Fruit fly (Drosophila melanogaster) whole organism, adult: Measurements from ENCODE around the gene CG6769.

Experiments used
- CG11617 ChIP-seq: fragments of 200-800 bp; sonication (Bioruptor generic); optimal IDR thresholded peaks from 2 replicates; lab custom pipeline; 2017; ENCODE audit warnings: mild to moderate bottlenecking, missing biosample characterization, missing genetic modification reagents, missing genetic modification characterization
- CG12768 ChIP-seq: fragments of 200-800 bp; sonication (Bioruptor generic); optimal IDR thresholded peaks from 2 replicates; lab custom pipeline; 2017; ENCODE audit warnings: missing biosample characterization, missing genetic modification characterization, mild to moderate bottlenecking, moderate library complexity, missing genetic modification reagents
- CG14711 ChIP-seq: fragments of 200-800 bp; sonication (Bioruptor generic); optimal IDR thresholded peaks from 2 replicates; lab custom pipeline; 2018; ENCODE audit warnings: missing biosample characterization, mild to moderate bottlenecking, missing genetic modification characterization, moderate library complexity
- CG1620 ChIP-seq: fragments of 200-800 bp; sonication (Bioruptor generic); optimal IDR thresholded peaks from 2 replicates; lab custom pipeline; 2016; ENCODE audit warnings: missing biosample characterization, missing genetic modification characterization
- CG33017 ChIP-seq: fragments of 200-800 bp; sonication (Bioruptor generic); optimal IDR thresholded peaks from 2 replicates; lab custom pipeline; 2018; ENCODE audit warnings: missing biosample characterization, mild to moderate bottlenecking, missing genetic modification characterization, moderate library complexity
- CG5204 ChIP-seq: fragments of 200-800 bp; sonication (Bioruptor generic); optimal IDR thresholded peaks from 2 replicates; lab custom pipeline; 2016; ENCODE audit warnings: missing biosample characterization, missing genetic modification characterization
- CG7045 ChIP-seq: fragments of 200-800 bp; sonication (Bioruptor generic); optimal IDR thresholded peaks from 2 replicates; lab custom pipeline; 2017; ENCODE audit warnings: missing biosample characterization, mild to moderate bottlenecking, missing genetic modification characterization
- CG7101 ChIP-seq: fragments of 200-800 bp; sonication (Bioruptor generic); optimal IDR thresholded peaks from 2 replicates; lab custom pipeline; 2018; ENCODE audit warnings: missing biosample characterization, mild to moderate bottlenecking, missing genetic modification characterization, moderate library complexity
- Clk ChIP-seq: fragments of 200-800 bp; sonication (Bioruptor generic); optimal IDR thresholded peaks from 2 replicates; lab custom pipeline; 2017; ENCODE audit warnings: missing biosample characterization, missing genetic modification characterization
- Crg-1 ChIP-seq: fragments of 200-800 bp; sonication (Bioruptor generic); optimal IDR thresholded peaks from 2 replicates; lab custom pipeline; 2016; ENCODE audit warnings: missing biosample characterization, missing genetic modification characterization
- Hr96 ChIP-seq: fragments of 200-800 bp; sonication (Bioruptor generic); optimal IDR thresholded peaks from 2 replicates; lab custom pipeline; 2016; ENCODE audit warnings: missing biosample characterization, missing genetic modification characterization
- Mnt ChIP-seq: fragments of 200-800 bp; sonication (Bioruptor generic); optimal IDR thresholded peaks from 2 replicates; lab custom pipeline; 2016; ENCODE audit warnings: missing biosample characterization, mild to moderate bottlenecking, missing genetic modification characterization
- bab1 ChIP-seq: fragments of 200-800 bp; sonication (Bioruptor generic); optimal IDR thresholded peaks from 3 replicates; lab custom pipeline; 2019; ENCODE audit warnings: missing biosample characterization, mild to moderate bottlenecking, missing genetic modification characterization, moderate library complexity
- cic ChIP-seq: fragments of 200-800 bp; sonication (Bioruptor generic); optimal IDR thresholded peaks from 2 replicates; lab custom pipeline; 2017; ENCODE audit warnings: missing biosample characterization, mild to moderate bottlenecking, missing genetic modification characterization, moderate library complexity
- cnc ChIP-seq, 2 experiments: fragments of >200 bp; optimal IDR thresholded peaks; 2 replicates each; lab custom pipeline; 2017
- kay ChIP-seq: fragments of 200-800 bp; sonication (Bioruptor generic); peaks from one replicate; lab custom pipeline; 2016; ENCODE audit warnings: missing biosample characterization, missing genetic modification characterization, borderline replicate concordance
- ovo ChIP-seq: fragments of 200-800 bp; sonication (Bioruptor generic); optimal IDR thresholded peaks from 2 replicates; lab custom pipeline; 2016; ENCODE audit warnings: missing biosample characterization, missing genetic modification characterization
- pad ChIP-seq: fragments of 200-800 bp; sonication (Bioruptor generic); optimal IDR thresholded peaks from 3 replicates; lab custom pipeline; 2017; ENCODE audit warnings: missing biosample characterization, missing genetic modification characterization, mild to moderate bottlenecking, moderate library complexity, missing genetic modification reagents
- tj ChIP-seq: fragments of 200-800 bp; sonication (Bioruptor generic); optimal IDR thresholded peaks from 3 replicates; lab custom pipeline; 2017; ENCODE audit warnings: missing biosample characterization, mild to moderate bottlenecking, missing genetic modification characterization, moderate library complexity
- toe ChIP-seq: fragments of 200-800 bp; sonication (Bioruptor generic); optimal IDR thresholded peaks from 2 replicates; lab custom pipeline; 2016; ENCODE audit warnings: missing biosample characterization, missing genetic modification characterization

Gene CG6769

DNA sequence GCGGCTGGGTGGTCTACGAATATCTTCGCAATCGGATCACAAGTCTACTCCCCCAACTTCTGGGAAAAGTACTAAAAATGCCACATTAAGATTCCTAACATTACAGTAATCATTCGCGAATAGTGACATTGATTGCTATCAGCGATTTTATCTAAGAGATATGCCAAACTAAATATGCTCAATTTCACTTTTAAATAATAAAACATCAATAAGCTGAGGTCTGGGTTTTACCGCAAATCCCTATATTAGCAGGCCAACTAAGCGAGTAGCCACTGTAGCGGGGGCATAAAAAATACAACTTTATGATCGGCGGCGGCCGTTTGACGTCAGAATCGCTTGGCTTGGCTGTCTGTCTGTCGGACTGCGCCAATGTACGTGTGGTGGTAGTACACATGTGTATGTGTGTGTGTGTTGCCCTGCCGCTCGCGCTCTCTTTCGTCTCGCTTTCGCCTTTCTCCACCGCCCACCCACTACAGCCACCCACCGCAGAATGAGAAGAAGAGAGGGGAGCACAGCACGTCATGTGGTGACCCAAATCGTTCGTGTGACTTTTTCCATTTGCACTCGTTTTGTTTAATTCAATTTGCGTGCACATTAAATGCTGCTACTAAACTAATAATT, 19.6 kb downstream of the CG6769 start:
- TF ChIP-seq CG5204 (GFP tag; lab: Kevin White, UChicago) (peak; percentile 90), toe (GFP tag; lab: Kevin White, UChicago) (peak; percentile 90), kay (GFP tag; lab: Kevin White, UChicago) (peak; percentile 85), pad (GFP tag; lab: Kevin White, UChicago) (peak; percentile 84), CG7045 (peak; percentile 90), tj (GFP tag; lab: Kevin White, UChicago) (peak; percentile 84), CG1620 (GFP tag; lab: Kevin White, UChicago) (peak; percentile 89), Crg-1 (GFP tag; lab: Kevin White, UChicago) (peak; percentile 94), Hr96 (GFP tag; lab: Kevin White, UChicago) (peak; percentile 97), CG11617 (GFP tag; lab: Kevin White, UChicago) (peak; percentile 89), cic (peak; percentile 57), CG33017 (peak; percentile 94), ovo (GFP tag; lab: Kevin White, UChicago) (peak; percentile 44), CG7101 (tag; lab: Kevin White, UChicago) (peak; percentile 98), bab1 (GFP tag; lab: Kevin White, UChicago) (peak; percentile 87), CG14711 (tag; lab: Kevin White, UChicago) (peak; percentile 91), Mnt (GFP tag; lab: Kevin White, UChicago) (peak; percentile 94), cnc (optimal IDR thresholded peaks at IDR 0.05; lab: Kevin White, UChicago) (no peak), CG12768 (GFP tag; lab: Kevin White, UChicago) (peak; percentile 90), Clk (peak; percentile 80)

DNA sequence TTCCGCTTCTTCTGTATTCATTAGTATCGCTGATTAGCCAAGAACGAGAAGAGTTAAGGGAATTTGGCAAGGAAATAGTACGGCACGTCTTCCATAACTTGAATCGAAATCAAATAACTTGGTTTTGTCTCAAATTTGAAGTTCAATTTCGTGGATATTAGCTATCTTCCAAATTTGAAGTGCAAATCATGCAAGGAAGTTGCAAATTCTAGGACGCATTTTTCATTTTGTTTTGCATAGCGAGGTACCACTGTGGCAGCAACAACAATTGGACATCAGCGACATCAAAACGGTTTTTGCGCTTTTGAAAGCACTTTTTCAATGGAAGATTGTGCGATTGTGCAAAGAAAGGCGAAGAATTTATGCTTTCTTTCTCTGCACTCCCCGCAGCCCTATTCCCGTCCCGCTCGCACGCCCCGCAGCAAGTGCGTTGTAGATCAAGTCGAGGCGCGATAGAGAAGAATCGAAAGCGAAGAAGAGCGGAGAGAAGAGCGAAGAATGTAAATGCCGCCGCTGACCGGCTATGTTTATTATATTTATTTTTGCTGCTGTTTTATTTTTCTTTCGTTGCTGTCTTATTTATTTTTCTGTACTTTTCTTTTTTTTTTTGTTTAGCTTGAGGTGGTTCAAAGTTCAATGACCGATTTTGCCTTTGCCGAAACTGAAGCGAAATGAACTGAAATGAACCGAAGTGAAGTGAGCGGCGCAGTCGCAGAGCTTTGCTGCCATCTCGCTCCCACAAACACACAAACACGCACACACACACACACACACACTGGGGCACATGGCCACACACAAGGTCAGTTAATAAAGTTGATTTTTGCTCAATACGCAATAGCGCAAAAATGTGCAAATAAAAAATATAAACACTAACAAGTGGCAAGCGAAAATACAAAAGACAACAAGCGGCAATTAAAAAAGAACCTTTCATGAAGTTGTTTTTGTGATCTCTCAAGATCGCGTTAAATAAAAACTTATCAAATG, 20.6 kb downstream of the CG6769 start:
- peak; percentile 45 for TF ChIP-seq pad (GFP tag; lab: Kevin White, UChicago)
- no peak for TF ChIP-seq Hr96 (GFP tag; lab: Kevin White, UChicago)
- no peak for TF ChIP-seq cnc (optimal IDR thresholded peaks at IDR 0.05; lab: Kevin White, UChicago)
- peak; percentile 73 for TF ChIP-seq CG7101 (tag; lab: Kevin White, UChicago)
- TF ChIP-seq cic: no peak
- TF ChIP-seq kay (GFP tag; lab: Kevin White, UChicago): peak; percentile 50
- no peak for TF ChIP-seq CG12768 (GFP tag; lab: Kevin White, UChicago)
- TF ChIP-seq CG14711 (tag; lab: Kevin White, UChicago): peak; percentile 69
- peak; percentile 81 for TF ChIP-seq bab1 (GFP tag; lab: Kevin White, UChicago)
- no peak for TF ChIP-seq CG11617 (GFP tag; lab: Kevin White, UChicago)
- TF ChIP-seq CG33017: peak; percentile 40
- peak; percentile 24 for TF ChIP-seq Crg-1 (GFP tag; lab: Kevin White, UChicago)
- TF ChIP-seq tj (GFP tag; lab: Kevin White, UChicago): peak; percentile 84
- TF ChIP-seq CG5204 (GFP tag; lab: Kevin White, UChicago): peak; percentile 41
- TF ChIP-seq ovo (GFP tag; lab: Kevin White, UChicago): peak; percentile 7
- TF ChIP-seq CG1620 (GFP tag; lab: Kevin White, UChicago): peak; percentile 33
- no peak for TF ChIP-seq toe (GFP tag; lab: Kevin White, UChicago)
- TF ChIP-seq Clk: no peak
- TF ChIP-seq Mnt (GFP tag; lab: Kevin White, UChicago): peak; percentile 18
- TF ChIP-seq CG7045: no peak

DNA sequence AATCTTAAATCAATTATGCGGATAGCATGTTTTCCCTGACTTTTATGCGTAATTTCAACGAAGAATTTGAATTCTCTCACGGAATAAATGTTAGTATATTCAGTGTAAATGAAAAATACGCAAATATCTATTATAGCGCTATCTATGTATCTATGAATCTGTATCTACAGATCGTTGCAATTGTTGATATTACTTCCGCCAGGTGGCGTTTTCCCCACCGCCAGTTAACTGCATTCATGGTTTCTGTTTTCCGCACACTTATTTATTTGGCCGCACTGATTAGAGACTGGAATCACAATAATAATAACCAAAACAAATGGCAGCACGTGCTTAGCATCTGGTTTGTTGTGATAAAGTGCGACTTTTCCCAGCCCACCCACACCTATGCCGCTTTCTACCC, 22.0 kb downstream of the CG6769 start:
- TF ChIP-seq CG5204 (GFP tag; lab: Kevin White, UChicago) (no peak), CG7045 (no peak), ovo (GFP tag; lab: Kevin White, UChicago) (no peak), CG11617 (GFP tag; lab: Kevin White, UChicago) (no peak), CG1620 (GFP tag; lab: Kevin White, UChicago) (no peak), CG14711 (tag; lab: Kevin White, UChicago) (no peak), cnc (optimal IDR thresholded peaks at IDR 0.05; lab: Kevin White, UChicago) (no peak), CG33017 (no peak), Crg-1 (GFP tag; lab: Kevin White, UChicago) (no peak), bab1 (GFP tag; lab: Kevin White, UChicago) (no peak), kay (GFP tag; lab: Kevin White, UChicago) (no peak), CG12768 (GFP tag; lab: Kevin White, UChicago) (no peak), Hr96 (GFP tag; lab: Kevin White, UChicago) (no peak), Mnt (GFP tag; lab: Kevin White, UChicago) (no peak), toe (GFP tag; lab: Kevin White, UChicago) (no peak), CG7101 (tag; lab: Kevin White, UChicago) (no peak), cic (no peak), Clk (no peak)

DNA sequence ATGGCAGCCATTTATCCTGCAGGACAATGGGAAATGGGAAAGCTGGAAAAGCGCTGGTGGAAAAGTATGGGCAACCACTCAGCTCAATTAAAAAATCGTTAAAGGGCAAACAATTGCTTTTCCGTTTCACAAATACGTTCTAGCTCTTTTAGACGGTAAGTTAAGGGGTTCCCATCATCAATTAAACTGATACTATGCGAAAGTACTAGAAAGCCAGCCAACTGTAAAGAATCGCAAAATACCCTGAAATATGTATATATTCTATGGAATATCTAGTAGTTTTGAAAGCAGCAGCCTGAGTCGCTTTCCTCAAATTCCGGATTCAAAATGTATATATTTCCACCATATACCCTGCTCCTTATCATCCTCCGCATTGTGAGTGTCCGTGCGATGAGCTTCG, 22.6 kb downstream of the CG6769 start, which contains the start of gene CG12985:
TSS of gene CG12985 (plus strand) at position 301 of the 400 bp plus-strand sequence.
- TF ChIP-seq Hr96 (GFP tag; lab: Kevin White, UChicago) (no peak), cnc (optimal IDR thresholded peaks at IDR 0.05; lab: Kevin White, UChicago) (no peak), ovo (GFP tag; lab: Kevin White, UChicago) (no peak), tj (GFP tag; lab: Kevin White, UChicago) (no peak), CG12768 (GFP tag; lab: Kevin White, UChicago) (no peak), toe (GFP tag; lab: Kevin White, UChicago) (no peak), CG7045 (no peak), kay (GFP tag; lab: Kevin White, UChicago) (no peak), CG14711 (tag; lab: Kevin White, UChicago) (no peak), Mnt (GFP tag; lab: Kevin White, UChicago) (no peak), CG5204 (GFP tag; lab: Kevin White, UChicago) (no peak), CG1620 (GFP tag; lab: Kevin White, UChicago) (no peak), CG11617 (GFP tag; lab: Kevin White, UChicago) (no peak), Clk (no peak)
